Worm (Caenorhabditis elegans): Measurements from ENCODE around the gene rpc-25.

DNA sequence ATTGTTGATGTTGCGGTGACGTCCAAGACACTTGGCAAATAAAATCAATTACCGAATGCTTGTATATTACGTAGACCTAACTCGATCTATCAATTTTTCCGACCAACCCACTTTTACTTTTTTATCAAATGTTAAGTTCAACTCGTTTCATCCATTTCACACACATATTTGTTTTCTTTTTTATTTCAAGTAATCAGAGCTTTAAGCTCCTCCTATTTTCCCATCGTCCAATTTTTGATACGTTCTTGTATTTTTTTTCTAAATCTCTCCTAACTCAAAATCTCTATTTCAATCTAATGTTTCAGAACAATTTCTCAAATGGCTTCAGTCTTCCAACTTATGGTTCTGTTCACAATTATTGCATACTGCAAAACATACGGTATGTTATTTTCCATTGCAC lies 8.0 kb downstream of the rpc-25 start, which contains the start of gene ZK856.6:
- no peak for TF ChIP-seq unc-62 (GFP tag; optimal IDR thresholded peaks at IDR 0.05 in 1 of 2)
- no peak for TF ChIP-seq unc-62 (tag; optimal IDR thresholded peaks at IDR 0.05)
- no peak for TF ChIP-seq nhr-28 (tag; optimal IDR thresholded peaks at IDR 0.05)
- no peak for TF ChIP-seq lin-38 (GFP tag; IDR thresholded peaks at IDR 0.05)
- TF ChIP-seq unc-39 (tag; optimal IDR thresholded peaks at IDR 0.05): no peak
